Worm (Caenorhabditis elegans): ENCODE data around the gene acr-25.

ce11 chrIV:6416553-6416952 is 47.6 kb upstream of the acr-25 start, which contains the start of gene Y73B6BL.22:
- no peak for TF ChIP-seq ztf-11 (tag; optimal IDR thresholded peaks at IDR 0.05)
- no peak for TF ChIP-seq zag-1 (tag; optimal IDR thresholded peaks at IDR 0.05)
- no peak for TF ChIP-seq Y5F2A.4 (GFP tag; optimal IDR thresholded peaks at IDR 0.05)
- no peak for TF ChIP-seq arid-1 (GFP tag; conservative IDR thresholded peaks at IDR 0.05)
- no peak for TF ChIP-seq nhr-28 (tag; optimal IDR thresholded peaks at IDR 0.05)
- no peak for TF ChIP-seq jun-1 (tag; optimal IDR thresholded peaks at IDR 0.05)
- no peak for TF ChIP-seq ztf-7 (tag; optimal IDR thresholded peaks at IDR 0.05)
